Worm (Caenorhabditis elegans): ENCODE results near the gene tbc-19.
A peak's percentile ranks its signal among the peaks of the same experiment; 100 is the strongest.

DNA sequence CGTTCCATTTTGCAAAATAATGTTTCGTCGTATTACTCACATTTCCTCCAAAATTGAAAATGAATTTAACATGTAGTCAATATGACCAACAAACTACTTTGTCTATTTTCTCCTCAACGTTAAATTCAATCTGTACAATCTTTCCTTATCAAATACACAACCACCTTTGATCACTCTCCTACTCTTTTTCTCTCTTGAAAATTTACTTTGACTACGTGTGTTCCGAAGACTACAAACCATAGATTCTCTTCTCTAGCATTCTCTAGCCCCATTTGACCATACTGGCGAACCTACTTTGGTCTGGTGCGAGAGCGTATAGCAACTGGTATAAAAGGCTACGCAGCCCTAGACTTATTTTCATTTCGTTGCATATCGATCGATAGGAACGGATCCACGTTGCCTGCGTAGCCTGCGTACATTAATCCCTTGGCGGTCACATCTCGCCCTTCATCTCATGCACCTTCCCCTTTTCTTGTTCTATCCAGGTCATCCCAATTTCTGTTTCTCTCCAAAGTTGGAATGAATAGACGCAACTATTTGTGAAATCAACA, 12.0 kb downstream of the tbc-19 start:
- TF ChIP-seq ztf-4 (tag; optimal IDR thresholded peaks at IDR 0.05) (no peak), skn-1 (tag; optimal IDR thresholded peaks at IDR 0.05) (no peak), zag-1 (tag; optimal IDR thresholded peaks at IDR 0.05) (no peak), unc-39 (tag; optimal IDR thresholded peaks at IDR 0.05) (no peak), nhr-12 (tag; optimal IDR thresholded peaks at IDR 0.05) (no peak), aly-2 (tag; optimal IDR thresholded peaks at IDR 0.05) (no peak), nhr-23 (tag; optimal IDR thresholded peaks at IDR 0.05) (peak; percentile 66), fkh-10 (GFP tag; optimal IDR thresholded peaks at IDR 0.05) (no peak), egl-27 (tag; optimal IDR thresholded peaks at IDR 0.05) (no peak), unc-62 (GFP tag; optimal IDR thresholded peaks at IDR 0.05) (no peak)
